Fruit fly (Drosophila melanogaster) whole organism, embryonic: Measurements from ENCODE around the gene CG43880.

Source experiments
- Atf-2 ChIP-seq: fragments of 200-800 bp; sonication (Bioruptor generic); optimal IDR thresholded peaks from 2 replicates; lab custom pipeline; 2016; ENCODE audit warnings: missing biosample characterization, missing genetic modification characterization
- Blimp-1 ChIP-seq: fragments of 200-800 bp; sonication (Bioruptor generic); optimal IDR thresholded peaks from 3 replicates; lab custom pipeline; 2018; ENCODE audit warnings: missing biosample characterization, missing genetic modification characterization, mild to moderate bottlenecking, moderate library complexity, missing genetic modification reagents
- CG11560 ChIP-seq: fragments of 200-800 bp; sonication (Bioruptor generic); IDR thresholded peaks from 3 replicates; pipeline ENCODE4 v1.3.6; 2022; ENCODE audit warnings: missing biosample characterization, missing genetic modification characterization
- CG12155 ChIP-seq: fragments of 200-800 bp; sonication (Bioruptor generic); optimal IDR thresholded peaks from 3 replicates; lab custom pipeline; 2016; ENCODE audit warnings: missing biosample characterization, missing genetic modification characterization
- CG13287 ChIP-seq: fragments of 200-800 bp; sonication (Bioruptor generic); IDR thresholded peaks from 2 replicates; pipeline ENCODE4 v1.3.6; 2022; ENCODE audit warnings: missing biosample characterization, missing genetic modification characterization; ENCODE audit not compliant: partially characterized antibody
- CG13624 ChIP-seq: fragments of 200-800 bp; sonication (Bioruptor generic); optimal IDR thresholded peaks from 2 replicates; lab custom pipeline; 2016; ENCODE audit warnings: missing biosample characterization, missing genetic modification characterization
- CG14441 ChIP-seq: fragments of 200-800 bp; sonication (Bioruptor generic); IDR thresholded peaks from 2 replicates; pipeline ENCODE4 v1.3.6; 2022; ENCODE audit warnings: missing biosample characterization, missing genetic modification characterization
- CG32767 ChIP-seq: fragments of 200-800 bp; sonication (Bioruptor generic); IDR thresholded peaks from 2 replicates; pipeline ENCODE4 v1.3.6; 2022; ENCODE audit warnings: missing biosample characterization, missing genetic modification characterization
- CG4424 ChIP-seq: fragments of 200-800 bp; sonication (Bioruptor generic); optimal IDR thresholded peaks from 3 replicates; lab custom pipeline; 2016; ENCODE audit warnings: missing biosample characterization, missing genetic modification characterization
- CG5953 ChIP-seq: fragments of 200-800 bp; sonication (Bioruptor generic); IDR thresholded peaks from 2 replicates; pipeline ENCODE4 v1.3.6; 2022; ENCODE audit warnings: missing biosample characterization, missing genetic modification characterization
- CG6765 ChIP-seq: fragments of 200-800 bp; sonication (Bioruptor generic); optimal IDR thresholded peaks from 3 replicates; lab custom pipeline; 2017; ENCODE audit warnings: missing biosample characterization, mild to moderate bottlenecking, missing genetic modification characterization
- CG7987 ChIP-seq: fragments of 200-800 bp; sonication (Bioruptor generic); optimal IDR thresholded peaks from 2 replicates; lab custom pipeline; 2018; ENCODE audit warnings: missing biosample characterization, mild to moderate bottlenecking, missing genetic modification characterization, moderate library complexity
- CG8290 ChIP-seq, 3 experiments: fragments of 200-800 bp; sonication (Bioruptor generic); optimal IDR thresholded peaks; 2 replicates each; lab custom pipeline; 2016 to 2019; ENCODE audit warnings: missing biosample characterization in 3 of 3, missing genetic modification characterization in 3 of 3, mild to moderate bottlenecking in 2 of 3, moderate library complexity in 1 of 3
- CG8359 ChIP-seq: fragments of 200-800 bp; sonication (Bioruptor generic); optimal IDR thresholded peaks from 2 replicates; lab custom pipeline; 2017; ENCODE audit warnings: missing biosample characterization, mild to moderate bottlenecking, missing genetic modification characterization, borderline replicate concordance
- CG9817 ChIP-seq: fragments of 200-800 bp; sonication (Bioruptor generic); optimal IDR thresholded peaks from 2 replicates; lab custom pipeline; 2018; ENCODE audit warnings: missing biosample characterization, mild to moderate bottlenecking, missing genetic modification characterization, moderate library complexity
- CG9876 ChIP-seq: fragments of 200-800 bp; sonication (Bioruptor generic); optimal IDR thresholded peaks from 2 replicates; lab custom pipeline; 2016; ENCODE audit warnings: missing biosample characterization, missing genetic modification characterization
- D19B ChIP-seq: fragments of 200-800 bp; sonication (Bioruptor generic); optimal IDR thresholded peaks from 2 replicates; lab custom pipeline; 2017; ENCODE audit warnings: missing biosample characterization, mild to moderate bottlenecking, missing genetic modification characterization
- Dek ChIP-seq: fragments of 200-800 bp; sonication (Bioruptor generic); optimal IDR thresholded peaks from 3 replicates; lab custom pipeline; 2019; ENCODE audit warnings: missing biosample characterization, mild to moderate bottlenecking, missing genetic modification characterization, moderate library complexity
- Dip2 ChIP-seq: fragments of 200-800 bp; sonication (Bioruptor generic); IDR thresholded peaks from 2 replicates; pipeline ENCODE4 v1.3.6; 2022; ENCODE audit warnings: missing biosample characterization, missing genetic modification characterization
- Dll ChIP-seq: fragments of 200-800 bp; sonication (Bioruptor generic); IDR thresholded peaks from 4 replicates; pipeline ENCODE4 v1.3.6; 2022; ENCODE audit warnings: missing biosample characterization, missing genetic modification characterization; ENCODE audit not compliant: partially characterized antibody
- Dref ChIP-seq: fragments of 200-800 bp; sonication (Bioruptor generic); IDR thresholded peaks from 2 replicates; pipeline ENCODE4 v1.3.6; 2022; ENCODE audit warnings: missing biosample characterization, missing genetic modification characterization
- Ets97D ChIP-seq: fragments of 200-800 bp; sonication (Bioruptor generic); optimal IDR thresholded peaks from 3 replicates; lab custom pipeline; 2016; ENCODE audit warnings: missing biosample characterization, missing genetic modification characterization
- Fer1 ChIP-seq: fragments of 200-800 bp; sonication (Bioruptor generic); optimal IDR thresholded peaks from 2 replicates; lab custom pipeline; 2017; ENCODE audit warnings: missing biosample characterization, mild to moderate bottlenecking, missing genetic modification characterization
- HLH4C ChIP-seq: fragments of 200-800 bp; sonication (Bioruptor generic); IDR thresholded peaks from 3 replicates; pipeline ENCODE4 v1.3.6; 2022; ENCODE audit warnings: missing biosample characterization, missing genetic modification characterization; ENCODE audit not compliant: partially characterized antibody
- HmgZ ChIP-seq: fragments of 200-800 bp; sonication (Bioruptor generic); optimal IDR thresholded peaks from 2 replicates; lab custom pipeline; 2018; ENCODE audit warnings: missing biosample characterization, mild to moderate bottlenecking, missing genetic modification characterization
- Hr78 ChIP-seq, 2 experiments: fragments of 200-800 bp in 1 of 2; fragments of >200 bp in 1 of 2; sonication (Bioruptor generic) in 1 of 2; optimal IDR thresholded peaks; 2 replicates each; lab custom pipeline; 2017 to 2019; ENCODE audit warnings: missing biosample characterization in 2 of 2, missing genetic modification characterization in 2 of 2, mild to moderate bottlenecking in 1 of 2, moderate library complexity in 1 of 2
- Jarid2 ChIP-seq: fragments of 200-800 bp; sonication (Bioruptor generic); optimal IDR thresholded peaks from 3 replicates; lab custom pipeline; 2017; ENCODE audit warnings: mild to moderate bottlenecking, missing biosample characterization, missing genetic modification reagents, missing genetic modification characterization
- Nf-YA ChIP-seq: fragments of 200-800 bp; sonication (Bioruptor generic); IDR thresholded peaks from 2 replicates; pipeline ENCODE4 v1.3.6; 2022; ENCODE audit warnings: missing biosample characterization, missing genetic modification characterization
- Opbp ChIP-seq: fragments of 200-800 bp; sonication (Bioruptor generic); IDR thresholded peaks from 3 replicates; pipeline ENCODE4 v1.3.6; 2022; ENCODE audit warnings: missing biosample characterization, missing genetic modification characterization; ENCODE audit not compliant: partially characterized antibody
- Optix ChIP-seq: fragments of 200-800 bp; sonication (Bioruptor generic); IDR thresholded peaks from 3 replicates; pipeline ENCODE4 v1.3.6; 2022; ENCODE audit warnings: missing biosample characterization, missing genetic modification characterization
- Rfx ChIP-seq: fragments of 200-800 bp; sonication (Bioruptor generic); IDR thresholded peaks from 2 replicates; pipeline ENCODE4 v1.3.6; 2022; ENCODE audit warnings: missing biosample characterization, missing genetic modification characterization
- Sox102F ChIP-seq: fragments of 200-800 bp; sonication (Bioruptor generic); optimal IDR thresholded peaks from 2 replicates; lab custom pipeline; 2018; ENCODE audit warnings: missing biosample characterization, mild to moderate bottlenecking, missing genetic modification characterization, moderate library complexity
- Sry-δ ChIP-seq: fragments of 200-800 bp; sonication (Bioruptor generic); optimal IDR thresholded peaks from 2 replicates; lab custom pipeline; 2016; ENCODE audit warnings: missing biosample characterization, missing genetic modification characterization
- amos ChIP-seq: fragments of 200-800 bp; sonication (Bioruptor generic); IDR thresholded peaks from 2 replicates; pipeline ENCODE4 v1.3.6; 2022; ENCODE audit warnings: missing biosample characterization, missing genetic modification characterization; ENCODE audit not compliant: partially characterized antibody
- croc ChIP-seq: fragments of 200-800 bp; sonication (Bioruptor generic); conservative IDR thresholded peaks from 3 replicates; pipeline ENCODE4 v1.3.6; 2022; ENCODE audit warnings: missing biosample characterization, missing genetic modification characterization
- cwo ChIP-seq: fragments of 200-800 bp; sonication (Bioruptor generic); optimal IDR thresholded peaks from 3 replicates; lab custom pipeline; 2017; ENCODE audit warnings: missing biosample characterization, missing genetic modification characterization, mild to moderate bottlenecking, moderate library complexity, missing genetic modification reagents
- dmrt99B ChIP-seq: fragments of 200-800 bp; sonication (Bioruptor generic); optimal IDR thresholded peaks from 2 replicates; lab custom pipeline; 2018; ENCODE audit warnings: missing biosample characterization, mild to moderate bottlenecking, missing genetic modification characterization, moderate library complexity
- hbn ChIP-seq: fragments of 200-800 bp; sonication (Bioruptor generic); IDR thresholded peaks from 2 replicates; pipeline ENCODE4 v1.3.6; 2022; ENCODE audit warnings: missing biosample characterization, missing genetic modification characterization; ENCODE audit not compliant: partially characterized antibody
- jigr1 ChIP-seq: fragments of 200-800 bp; sonication (Bioruptor generic); IDR thresholded peaks from 3 replicates; pipeline ENCODE4 v1.3.6; 2022; ENCODE audit warnings: missing biosample characterization, missing genetic modification characterization
- klu ChIP-seq: fragments of 200-800 bp; sonication (Bioruptor generic); IDR thresholded peaks from 2 replicates; pipeline ENCODE4 v1.3.6; 2022; ENCODE audit warnings: missing biosample characterization, missing genetic modification characterization
- luna ChIP-seq: fragments of 200-800 bp; sonication (Bioruptor generic); optimal IDR thresholded peaks from 2 replicates; lab custom pipeline; 2016; ENCODE audit warnings: missing biosample characterization, missing genetic modification characterization
- mld ChIP-seq: fragments of 200-800 bp; sonication (Bioruptor generic); IDR thresholded peaks from 3 replicates; pipeline ENCODE4 v1.3.6; 2022; ENCODE audit warnings: missing biosample characterization, missing genetic modification characterization; ENCODE audit not compliant: partially characterized antibody
- pzg ChIP-seq: fragments of 200-800 bp; sonication (Bioruptor generic); optimal IDR thresholded peaks from 3 replicates; lab custom pipeline; 2018; ENCODE audit warnings: missing biosample characterization, mild to moderate bottlenecking, missing genetic modification characterization, moderate library complexity
- sens ChIP-seq: fragments of 200-800 bp; sonication (Bioruptor generic); peaks from one replicate; lab custom pipeline; 2016; ENCODE audit warnings: missing biosample characterization, missing genetic modification characterization
- trem ChIP-seq: fragments of 200-800 bp; optimal IDR thresholded peaks from 3 replicates; lab custom pipeline; 2019; ENCODE audit warnings: missing biosample characterization, mild to moderate bottlenecking, missing genetic modification characterization, moderate library complexity

Gene CG43880

DNA sequence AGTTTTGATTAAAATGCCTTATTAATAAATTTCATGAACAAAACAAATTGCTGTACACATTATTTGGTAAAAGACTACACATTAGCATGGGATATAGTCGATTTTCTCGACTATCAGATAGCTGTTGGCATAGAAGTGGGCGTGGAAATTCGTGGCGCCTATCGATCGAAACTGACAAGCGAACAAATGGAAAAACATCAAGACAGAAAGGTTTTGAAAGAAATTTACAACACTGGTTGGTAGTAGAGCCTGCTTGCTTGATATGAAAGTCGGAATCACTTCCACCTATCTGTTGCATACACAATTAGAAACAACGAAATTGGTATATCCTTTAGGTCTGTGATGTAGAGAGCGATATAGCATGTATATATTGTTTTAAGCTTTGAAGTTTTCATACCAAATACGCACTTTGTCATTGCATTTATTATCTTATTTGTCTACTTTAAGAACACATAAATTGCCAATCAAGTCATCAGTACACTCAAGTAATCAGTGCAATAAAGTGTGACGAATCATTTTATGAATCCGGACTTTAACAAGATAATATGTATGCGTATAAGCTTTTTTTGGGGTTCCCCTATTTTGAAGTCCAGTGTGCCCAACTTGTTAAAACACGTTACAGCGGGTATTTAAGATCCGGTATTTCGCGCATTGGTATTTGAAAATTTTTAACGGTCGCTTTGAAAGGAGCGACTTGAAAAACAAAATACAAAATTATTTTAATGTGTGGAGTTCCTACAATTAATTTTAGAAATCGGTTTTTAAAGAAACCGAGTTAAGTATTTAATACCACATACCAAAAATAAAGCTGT, 30.1 kb downstream of the CG43880 start (continued):
- TF ChIP-seq croc (GFP tag; lab: Robert Waterston, UW) (no peak), CG9817 (tag; lab: Kevin White, UChicago) (no peak), Dll (GFP tag; lab: Robert Waterston, UW) (peak; percentile 62), HmgZ (tag; lab: Kevin White, UChicago) (no peak), Sry-δ (GFP tag; lab: Kevin White, UChicago) (peak; percentile 12), pzg (GFP tag; lab: Kevin White, UChicago) (peak; percentile 41), CG14441 (GFP tag; lab: Robert Waterston, UW) (no peak), trem (tag; lab: Kevin White, UChicago) (no peak), mld (no peak)

DNA sequence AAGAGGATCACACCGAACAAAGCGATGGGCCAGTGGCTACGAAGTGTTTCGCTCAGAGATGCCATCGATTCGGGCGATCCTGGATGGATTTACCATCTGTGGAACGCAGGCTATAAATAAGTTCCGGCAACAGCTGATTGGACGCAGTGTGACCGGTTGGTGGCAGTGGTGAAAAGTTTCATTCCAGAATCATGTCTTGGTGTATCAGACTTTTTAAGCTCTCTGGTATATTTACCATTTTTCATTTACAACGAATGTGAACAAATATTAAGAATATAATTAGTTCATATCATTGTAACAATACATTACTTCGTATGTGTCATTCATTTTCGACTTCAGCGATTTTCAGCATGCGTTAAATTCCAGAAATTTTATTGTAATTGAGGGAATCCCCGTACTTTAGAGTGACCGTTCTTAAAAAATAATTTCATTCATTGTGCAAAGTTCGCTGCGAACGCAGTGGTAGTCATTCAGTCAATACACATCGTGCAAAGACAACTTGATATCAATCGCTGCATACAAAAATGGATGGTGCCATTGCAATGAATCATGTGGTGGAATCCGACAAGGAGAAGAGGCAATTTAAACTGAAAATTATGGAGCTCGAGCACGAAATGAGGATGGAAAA, 31.0 kb downstream of the CG43880 start, which contains the start of gene Tmem43:
Tmem43 (minus strand) TSS at position 152 of the 628 bp plus-strand sequence.
- TF ChIP-seq CG13287 (GFP tag; lab: Robert Waterston, UW) (peak; percentile 33; the same call in 1 of the 2 replicates), CG4424 (no peak), luna (GFP tag; lab: Kevin White, UChicago) (no peak), Fer1 (GFP tag; lab: Kevin White, UChicago) (no peak), CG5953 (GFP tag; lab: Robert Waterston, UW) (no peak), Nf-YA (GFP tag; lab: Robert Waterston, UW) (no peak), Jarid2 (GFP tag; lab: Kevin White, UChicago) (no peak), CG32767 (GFP tag; lab: Robert Waterston, UW) (no peak), klu (GFP tag; lab: Robert Waterston, UW) (no peak), Dll (GFP tag; lab: Robert Waterston, UW) (peak; percentile 14; the same call in 1 of the 4 replicates), D19B (no peak), Dip2 (GFP tag; lab: Robert Waterston, UW) (no peak), Dref (GFP tag; lab: Robert Waterston, UW) (no peak), Blimp-1 (GFP tag; lab: Kevin White, UChicago) (no peak), Rfx (no peak), cwo (GFP tag; lab: Kevin White, UChicago) (no peak), Optix (GFP tag; lab: Robert Waterston, UW) (no peak), CG11560 (tag; lab: Robert Waterston, UW) (no peak), CG8290 (GFP tag; optimal IDR thresholded peaks at IDR 0.05; lab: Kevin White, UChicago) (peak; percentile 63), CG8290 (tag; optimal IDR thresholded peaks at IDR 0.05; lab: Kevin White, UChicago) (peak in 1 of 2 experiments; percentile 24), Ets97D (GFP tag; lab: Kevin White, UChicago) (peak; percentile 41), CG13624 (GFP tag; lab: Kevin White, UChicago) (no peak), Opbp (0 out of 3 replicates have a peak, but pooled peaks have one; percentile 30), amos (GFP tag; lab: Robert Waterston, UW) (no peak), jigr1 (GFP tag; lab: Robert Waterston, UW) (no peak), CG8359 (GFP tag; lab: Kevin White, UChicago) (no peak), HLH4C (GFP tag; lab: Robert Waterston, UW) (no peak), Hr78 (GFP tag; optimal IDR thresholded peaks at IDR 0.05; lab: Kevin White, UChicago) (no peak), CG12155 (GFP tag; lab: Kevin White, UChicago) (no peak), Dek (tag; lab: Kevin White, UChicago) (no peak), dmrt99B (tag; lab: Kevin White, UChicago) (no peak), CG7987 (GFP tag; lab: Kevin White, UChicago) (no peak), CG6765 (GFP tag; lab: Kevin White, UChicago) (no peak), CG9876 (GFP tag; lab: Kevin White, UChicago) (no peak), hbn (GFP tag; lab: Robert Waterston, UW) (peak; percentile 31; the same call in 1 of the 2 replicates), Atf-2 (GFP tag; lab: Kevin White, UChicago) (no peak), Sox102F (no peak), sens (peak; percentile 77)
